Worm (Caenorhabditis elegans) whole organism, L1 larva: ENCODE results near the gene srn-1.

ENCODE experiments used
- irx-1 ChIP-seq: sonication (generic microtip); optimal IDR thresholded peaks from 2 replicates; lab custom pipeline; 2016; ENCODE audit warnings: missing genetic modification characterization, missing compliant biosample characterization
- isw-1 ChIP-seq: fragments of 200-800 bp; sonication (Bioruptor generic); IDR thresholded peaks from 2 replicates; pipeline ENCODE4 v1.3.6; 2022; ENCODE audit warnings: missing genetic modification characterization, missing compliant biosample characterization

DNA sequence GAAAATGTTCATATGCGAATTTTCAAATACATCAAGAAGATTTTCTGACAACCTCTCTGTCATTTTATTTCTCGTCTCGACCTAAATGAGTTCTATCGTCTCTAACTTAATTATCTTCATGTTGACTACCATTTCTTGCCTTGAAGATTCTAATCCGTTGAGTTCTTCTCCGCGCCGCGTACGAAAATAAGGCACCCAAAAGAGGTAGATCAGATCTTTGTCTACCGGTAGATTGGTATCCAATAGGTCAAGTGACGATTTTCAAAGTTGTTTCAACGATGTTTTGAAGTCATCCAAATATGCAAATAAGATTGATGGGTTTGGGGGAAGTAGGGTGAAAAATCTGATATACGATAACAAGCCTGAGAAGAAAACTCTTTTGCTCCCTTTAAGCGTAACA lies 32.3 kb downstream of the srn-1 start:
- TF ChIP-seq isw-1 (GFP tag; lab: Robert Waterston, UW): no peak
- TF ChIP-seq irx-1 (tag; lab: Kevin White, UChicago): no peak
